Worm (Caenorhabditis elegans): Measurements from ENCODE around the gene F17C11.26.
A peak's percentile ranks its signal among the peaks of the same experiment; 100 is the strongest.

F17C11.26 gene

DNA sequence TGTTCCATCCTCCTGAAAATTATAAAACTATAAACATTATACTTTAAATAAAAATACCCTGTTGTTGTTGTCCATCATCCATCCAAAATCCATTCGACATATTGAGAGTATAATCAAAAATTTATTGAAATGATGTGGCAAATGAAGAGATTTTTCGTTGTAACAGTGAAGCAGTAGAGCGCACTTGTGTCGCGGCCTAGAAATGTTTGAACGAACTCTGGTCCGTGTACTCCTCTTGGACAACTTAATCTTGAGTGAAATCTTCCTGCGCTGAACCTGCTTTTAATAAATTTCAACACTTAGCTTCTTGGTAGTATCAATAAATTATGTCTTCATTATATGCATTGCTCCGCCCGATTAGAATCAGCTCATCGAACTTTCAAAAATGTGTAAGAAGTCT lies 46.6 kb upstream of the F17C11.26 start, which contains the start of the genes F32D8.14 and F32D8.5 (continued):
- TF ChIP-seq ztf-11 (tag; optimal IDR thresholded peaks at IDR 0.05), result no peak
- TF ChIP-seq ZK337.2 (GFP tag; IDR thresholded peaks at IDR 0.05), result peak; percentile 77
- TF ChIP-seq mdl-1 (tag; optimal IDR thresholded peaks at IDR 0.05), result no peak
- no peak for TF ChIP-seq ceh-32 (tag; optimal IDR thresholded peaks at IDR 0.05; ENCODE audit: poor library complexity)
- peak; percentile 18 for TF ChIP-seq nhr-28 (tag; optimal IDR thresholded peaks at IDR 0.05)
- TF ChIP-seq arid-1 (GFP tag; conservative IDR thresholded peaks at IDR 0.05), result 0 out of 2 replicates have a peak, but pooled peaks have one; percentile 28
- TF ChIP-seq dmd-8 (GFP tag; IDR thresholded peaks at IDR 0.05), result no peak
- no peak for TF ChIP-seq ama-1 (optimal IDR thresholded peaks at IDR 0.05)
- TF ChIP-seq pha-4 (GFP tag; IDR thresholded peaks at IDR 0.05), result no peak
- peak; percentile 4 for TF ChIP-seq pha-4 (tag; optimal IDR thresholded peaks at IDR 0.05)
- no peak for TF ChIP-seq ctbp-1 (GFP tag; IDR thresholded peaks at IDR 0.05)
- TF ChIP-seq sdz-12 (GFP tag; optimal IDR thresholded peaks at IDR 0.05), result no peak
- TF ChIP-seq ceh-20 (GFP tag; IDR thresholded peaks at IDR 0.05), result 0 out of 2 replicates have a peak, but pooled peaks have one; percentile 12
- peak; percentile 63 for TF ChIP-seq hmg-1.1 (GFP tag; IDR thresholded peaks at IDR 0.05)
- no peak for TF ChIP-seq Y5F2A.4 (GFP tag; optimal IDR thresholded peaks at IDR 0.05)
- no peak for TF ChIP-seq lin-15B (tag; optimal IDR thresholded peaks at IDR 0.05)
- no peak for TF ChIP-seq tag-97 (GFP tag; IDR thresholded peaks at IDR 0.05)
- peak; percentile 64 for TF ChIP-seq T20F7.1 (GFP tag; optimal IDR thresholded peaks at IDR 0.05)
- peak; percentile 98 for TF ChIP-seq mes-2 (tag; optimal IDR thresholded peaks at IDR 0.05; ENCODE audit: poor library complexity, severe bottlenecking)
- peak; percentile 54 for TF ChIP-seq rbr-2 (tag; optimal IDR thresholded peaks at IDR 0.05)
- peak; percentile 32 for TF ChIP-seq spr-1 (tag; optimal IDR thresholded peaks at IDR 0.05)
- TF ChIP-seq mep-1 (tag; optimal IDR thresholded peaks at IDR 0.05), result peak; percentile 76
- TF ChIP-seq fkh-10 (GFP tag; optimal IDR thresholded peaks at IDR 0.05), result no peak
- peak; percentile 59 for TF ChIP-seq T26A8.4 (GFP tag; IDR thresholded peaks at IDR 0.05)
- no peak for TF ChIP-seq jun-1 (tag; optimal IDR thresholded peaks at IDR 0.05)
- TF ChIP-seq F37D6.2 (tag; optimal IDR thresholded peaks at IDR 0.05), result peak; percentile 39
- TF ChIP-seq snpc-1.2 (GFP tag; IDR thresholded peaks at IDR 0.05), result no peak
- TF ChIP-seq daf-8 (GFP tag; IDR thresholded peaks at IDR 0.05), result no peak
- TF ChIP-seq gei-8 (GFP tag; optimal IDR thresholded peaks at IDR 0.05), result no peak
- peak; percentile 60 for TF ChIP-seq hlh-11 (tag; optimal IDR thresholded peaks at IDR 0.05)
- peak; percentile 83 for TF ChIP-seq unc-130 (GFP tag; optimal IDR thresholded peaks at IDR 0.05)
- no peak for TF ChIP-seq egl-43 (GFP tag; IDR thresholded peaks at IDR 0.05)
- no peak for TF ChIP-seq lin-29 (GFP tag; IDR thresholded peaks at IDR 0.05)
- no peak for TF ChIP-seq nhr-10 (tag; optimal IDR thresholded peaks at IDR 0.05)
- no peak for TF ChIP-seq D1046.2 (GFP tag; IDR thresholded peaks at IDR 0.05)
- peak; percentile 56 for TF ChIP-seq ztf-7 (tag; optimal IDR thresholded peaks at IDR 0.05)
- TF ChIP-seq Y48G9A.11 (GFP tag; IDR thresholded peaks at IDR 0.05), result no peak
- no peak for TF ChIP-seq lim-7 (GFP tag; IDR thresholded peaks at IDR 0.05)
- TF ChIP-seq nhr-42 (GFP tag; IDR thresholded peaks at IDR 0.05), result no peak
- TF ChIP-seq lin-39 (tag; optimal IDR thresholded peaks at IDR 0.05), result no peak
- TF ChIP-seq dmd-9 (GFP tag; IDR thresholded peaks at IDR 0.05), result no peak
- no peak for TF ChIP-seq daf-12 (tag; optimal IDR thresholded peaks at IDR 0.05)
- TF ChIP-seq mdt-29 (GFP tag; IDR thresholded peaks at IDR 0.05), result no peak
- peak; percentile 30 for TF ChIP-seq nhr-11 (tag; optimal IDR thresholded peaks at IDR 0.05)
- peak in 1 of 2 experiments; percentile 71 for TF ChIP-seq ZK546.5 (tag; optimal IDR thresholded peaks at IDR 0.05)
- no peak for TF ChIP-seq set-16 (GFP tag; IDR thresholded peaks at IDR 0.05)
- TF ChIP-seq php-3 (GFP tag; IDR thresholded peaks at IDR 0.05), result no peak
- peak; percentile 35; the same call in 1 of the 2 replicates for TF ChIP-seq vab-7 (GFP tag; IDR thresholded peaks at IDR 0.05)
- TF ChIP-seq ceh-44 (GFP tag; IDR thresholded peaks at IDR 0.05), result no peak
- no peak for TF ChIP-seq Y105C5A.15 (GFP tag; IDR thresholded peaks at IDR 0.05)
- TF ChIP-seq aha-1 (tag), result peak; percentile 89
- no peak for TF ChIP-seq ceh-28 (tag; optimal IDR thresholded peaks at IDR 0.05)

Data from whole organism, L4 larva.